Fruit fly (Drosophila melanogaster) whole organism, embryonic: ENCODE measurements around the gene CG13690.

Experiments
- B-H1 ChIP-seq: fragments of 200-800 bp; sonication (Bioruptor generic); IDR thresholded peaks from 3 replicates; pipeline ENCODE4 v1.3.6; 2022; ENCODE audit warnings: missing biosample characterization, missing genetic modification characterization
- C15 ChIP-seq: fragments of 200-800 bp; sonication (Bioruptor generic); IDR thresholded peaks from 3 replicates; pipeline ENCODE4 v1.3.6; 2022; ENCODE audit warnings: missing biosample characterization, missing genetic modification characterization
- CG10147 ChIP-seq: fragments of 200-800 bp; sonication (Bioruptor generic); optimal IDR thresholded peaks from 2 replicates; lab custom pipeline; 2019; ENCODE audit warnings: missing biosample characterization, mild to moderate bottlenecking, missing genetic modification characterization, moderate library complexity
- CG1024 ChIP-seq: fragments of 200-800 bp; sonication (Bioruptor generic); IDR thresholded peaks from 2 replicates; pipeline ENCODE4 v1.3.6; 2022; ENCODE audit warnings: missing biosample characterization, missing genetic modification characterization
- CG10565 ChIP-seq: fragments of 200-800 bp; sonication (Bioruptor generic); optimal IDR thresholded peaks from 3 replicates; lab custom pipeline; 2016; ENCODE audit warnings: missing biosample characterization, mild to moderate bottlenecking, missing genetic modification characterization
- CG10979 ChIP-seq: fragments of 200-800 bp; sonication (Bioruptor generic); optimal IDR thresholded peaks from 2 replicates; lab custom pipeline; 2018; ENCODE audit warnings: missing biosample characterization, mild to moderate bottlenecking, missing genetic modification characterization, moderate library complexity
- CG11504 ChIP-seq: fragments of 200-800 bp; sonication (Bioruptor generic); optimal IDR thresholded peaks from 3 replicates; lab custom pipeline; 2019; ENCODE audit warnings: missing biosample characterization, mild to moderate bottlenecking, missing genetic modification characterization, moderate library complexity
- CG12236 ChIP-seq: fragments of 200-800 bp; sonication (Bioruptor generic); optimal IDR thresholded peaks from 2 replicates; lab custom pipeline; 2016; ENCODE audit warnings: missing biosample characterization, missing genetic modification characterization
- CG12299 ChIP-seq: fragments of 200-800 bp; sonication (Bioruptor generic); optimal IDR thresholded peaks from 2 replicates; lab custom pipeline; 2018; ENCODE audit warnings: missing biosample characterization, mild to moderate bottlenecking, missing genetic modification characterization
- CG15269 ChIP-seq: fragments of 200-800 bp; sonication (Bioruptor generic); optimal IDR thresholded peaks from 2 replicates; lab custom pipeline; 2018; ENCODE audit warnings: missing biosample characterization, mild to moderate bottlenecking, missing genetic modification characterization, moderate library complexity
- CG15696 ChIP-seq: fragments of 200-800 bp; sonication (Bioruptor generic); optimal IDR thresholded peaks from 2 replicates; lab custom pipeline; 2019; ENCODE audit warnings: missing biosample characterization, mild to moderate bottlenecking, missing genetic modification characterization, moderate library complexity
- CG1647 ChIP-seq: fragments of 200-800 bp; sonication (Bioruptor generic); optimal IDR thresholded peaks from 3 replicates; lab custom pipeline; 2016; ENCODE audit warnings: missing biosample characterization, missing genetic modification characterization
- CG17328 ChIP-seq: fragments of 200-800 bp; sonication (Bioruptor generic); IDR thresholded peaks from 2 replicates; pipeline ENCODE4 v1.3.6; 2022; ENCODE audit warnings: missing biosample characterization, missing genetic modification characterization
- CG31388 ChIP-seq: fragments of 200-800 bp; sonication (Bioruptor generic); optimal IDR thresholded peaks from 2 replicates; lab custom pipeline; 2016; ENCODE audit warnings: missing biosample characterization, missing genetic modification characterization
- CG3281 ChIP-seq: fragments of 200-800 bp; sonication (Bioruptor generic); optimal IDR thresholded peaks from 3 replicates; lab custom pipeline; 2017; ENCODE audit warnings: missing biosample characterization, mild to moderate bottlenecking, missing genetic modification characterization
- CG3847 ChIP-seq: fragments of 200-800 bp; sonication (Bioruptor generic); IDR thresholded peaks from 2 replicates; pipeline ENCODE4 v1.3.6; 2022; ENCODE audit warnings: missing biosample characterization, missing genetic modification characterization
- CG6683 ChIP-seq: fragments of 200-800 bp; sonication (Bioruptor generic); optimal IDR thresholded peaks from 2 replicates; lab custom pipeline; 2017; ENCODE audit warnings: missing biosample characterization, mild to moderate bottlenecking, missing genetic modification characterization, missing genetic modification reagents
- CG6854 ChIP-seq: fragments of 200-800 bp; sonication (Bioruptor generic); optimal IDR thresholded peaks from 3 replicates; lab custom pipeline; 2017; ENCODE audit warnings: missing biosample characterization, mild to moderate bottlenecking, missing genetic modification characterization
- CG7786 ChIP-seq: fragments of 200-800 bp; sonication (Bioruptor generic); optimal IDR thresholded peaks from 2 replicates; lab custom pipeline; 2016; ENCODE audit warnings: missing biosample characterization, missing genetic modification characterization
- CG7839 ChIP-seq: fragments of 200-800 bp; sonication (Bioruptor generic); optimal IDR thresholded peaks from 3 replicates; lab custom pipeline; 2018; ENCODE audit warnings: missing biosample characterization, mild to moderate bottlenecking, missing genetic modification characterization, moderate library complexity
- CG9817 ChIP-seq: fragments of 200-800 bp; sonication (Bioruptor generic); optimal IDR thresholded peaks from 2 replicates; lab custom pipeline; 2018; ENCODE audit warnings: missing biosample characterization, mild to moderate bottlenecking, missing genetic modification characterization, moderate library complexity
- CkIIα-i1 ChIP-seq: fragments of 200-800 bp; sonication (Bioruptor generic); IDR thresholded peaks from 2 replicates; pipeline ENCODE4 v1.3.6; 2022; ENCODE audit warnings: missing biosample characterization, missing genetic modification characterization
- CoRest ChIP-seq: fragments of 200-800 bp; sonication (Bioruptor generic); optimal IDR thresholded peaks from 3 replicates; lab custom pipeline; 2018; ENCODE audit warnings: missing biosample characterization, mild to moderate bottlenecking, missing genetic modification characterization, moderate library complexity
- D19A ChIP-seq: fragments of 200-800 bp; optimal IDR thresholded peaks from 3 replicates; lab custom pipeline; 2019; ENCODE audit warnings: missing biosample characterization, mild to moderate bottlenecking, missing genetic modification characterization, moderate library complexity
- Deaf1 ChIP-seq: fragments of 200-800 bp; optimal IDR thresholded peaks from 3 replicates; lab custom pipeline; 2019; ENCODE audit warnings: missing biosample characterization, mild to moderate bottlenecking, missing genetic modification characterization, moderate library complexity
- Elba2 ChIP-seq: fragments of 200-800 bp; sonication (Bioruptor generic); optimal IDR thresholded peaks from 3 replicates; lab custom pipeline; 2016; ENCODE audit warnings: missing biosample characterization, missing genetic modification characterization
- GATAe ChIP-seq: fragments of 200-800 bp; sonication (Bioruptor generic); conservative IDR thresholded peaks from 2 replicates; pipeline ENCODE4 v1.3.6; 2022; ENCODE audit warnings: missing biosample characterization, missing genetic modification characterization
- Gug ChIP-seq: fragments of 200-800 bp; sonication (Bioruptor generic); IDR thresholded peaks from 4 replicates; pipeline ENCODE4 v1.3.6; 2022; ENCODE audit warnings: missing biosample characterization, missing genetic modification characterization
- Hr3 ChIP-seq: fragments of 200-800 bp; sonication (Bioruptor generic); optimal IDR thresholded peaks from 3 replicates; lab custom pipeline; 2016; ENCODE audit warnings: missing biosample characterization, missing genetic modification characterization
- Max ChIP-seq: fragments of 200-800 bp; sonication (Bioruptor generic); optimal IDR thresholded peaks from 2 replicates; lab custom pipeline; 2016; ENCODE audit warnings: missing biosample characterization, mild to moderate bottlenecking, missing genetic modification characterization
- Meics ChIP-seq: fragments of 200-800 bp; sonication (Bioruptor generic); optimal IDR thresholded peaks from 2 replicates; lab custom pipeline; 2017; ENCODE audit warnings: missing biosample characterization, mild to moderate bottlenecking, missing genetic modification characterization
- Neu2 ChIP-seq: fragments of 200-800 bp; sonication (Bioruptor generic); optimal IDR thresholded peaks from 3 replicates; lab custom pipeline; 2016; ENCODE audit warnings: missing biosample characterization, missing genetic modification characterization, borderline replicate concordance
- Optix ChIP-seq: fragments of 200-800 bp; sonication (Bioruptor generic); IDR thresholded peaks from 3 replicates; pipeline ENCODE4 v1.3.6; 2022; ENCODE audit warnings: missing biosample characterization, missing genetic modification characterization
- Pdp1 ChIP-seq, 2 experiments: fragments of 200-800 bp; sonication (Bioruptor generic); optimal IDR thresholded peaks; 3 replicates each; lab custom pipeline; 2016; ENCODE audit warnings: missing biosample characterization in 2 of 2, missing genetic modification characterization in 2 of 2, mild to moderate bottlenecking in 1 of 2, moderate library complexity in 1 of 2
- Rfx ChIP-seq: fragments of 200-800 bp; sonication (Bioruptor generic); IDR thresholded peaks from 2 replicates; pipeline ENCODE4 v1.3.6; 2022; ENCODE audit warnings: missing biosample characterization, missing genetic modification characterization
- Sin3A ChIP-seq: fragments of >200 bp; optimal IDR thresholded peaks from 2 replicates; lab custom pipeline; 2018
- Sry-δ ChIP-seq: fragments of 200-800 bp; sonication (Bioruptor generic); optimal IDR thresholded peaks from 2 replicates; lab custom pipeline; 2016; ENCODE audit warnings: missing biosample characterization, missing genetic modification characterization
- abd-A ChIP-seq: fragments of 200-800 bp; sonication (Bioruptor generic); optimal IDR thresholded peaks from 3 replicates; lab custom pipeline; 2019; ENCODE audit warnings: missing biosample characterization, mild to moderate bottlenecking, missing genetic modification characterization, moderate library complexity
- esg ChIP-seq: fragments of 200-800 bp; sonication (Bioruptor generic); conservative IDR thresholded peaks from 2 replicates; pipeline ENCODE4 v1.3.6; 2022; ENCODE audit warnings: missing biosample characterization, missing genetic modification characterization
- gt ChIP-seq: fragments of 200-800 bp; sonication (Bioruptor generic); IDR thresholded peaks from 2 replicates; pipeline ENCODE4 v1.3.6; 2022; ENCODE audit warnings: missing biosample characterization, missing genetic modification characterization
- hkb ChIP-seq, 2 experiments: fragments of 200-800 bp in 1 of 2; fragments of >200 bp in 1 of 2; sonication (Bioruptor generic) in 1 of 2; IDR thresholded peaks in 1 of 2; optimal IDR thresholded peaks in 1 of 2; 2 replicates each; pipeline versions ENCODE4 v1.3.6 to Lab custom; 2017 to 2022; ENCODE audit warnings: missing biosample characterization in 1 of 2, missing genetic modification characterization in 1 of 2
- insv ChIP-seq, 2 experiments: fragments of 200-800 bp; sonication (Bioruptor generic); optimal IDR thresholded peaks; 3 replicates each; lab custom pipeline; 2016 to 2018; ENCODE audit warnings: missing biosample characterization in 2 of 2, missing genetic modification characterization in 2 of 2
- lilli ChIP-seq: fragments of 200-800 bp; sonication (Bioruptor generic); optimal IDR thresholded peaks from 3 replicates; lab custom pipeline; 2016; ENCODE audit warnings: missing biosample characterization, missing genetic modification characterization
- slbo ChIP-seq: fragments of 200-800 bp; sonication (Bioruptor generic); IDR thresholded peaks from 2 replicates; pipeline ENCODE4 v1.3.6; 2022; ENCODE audit warnings: missing biosample characterization, missing genetic modification characterization
- tll ChIP-seq, 2 experiments: fragments of 200-800 bp in 1 of 2; fragments of >200 bp in 1 of 2; sonication (Bioruptor generic) in 1 of 2; optimal IDR thresholded peaks; 2 replicates each; lab custom pipeline; 2017 to 2019; ENCODE audit warnings: missing biosample characterization in 2 of 2, missing genetic modification characterization in 2 of 2, mild to moderate bottlenecking in 1 of 2, moderate library complexity in 1 of 2
- tx ChIP-seq: fragments of 200-800 bp; sonication (Bioruptor generic); optimal IDR thresholded peaks from 2 replicates; lab custom pipeline; 2016; ENCODE audit warnings: missing biosample characterization, missing genetic modification characterization
- wdn ChIP-seq: fragments of 200-800 bp; sonication (Bioruptor generic); IDR thresholded peaks from 2 replicates; pipeline ENCODE4 v1.3.6; 2022; ENCODE audit warnings: missing biosample characterization, missing genetic modification characterization
- yki ChIP-seq: fragments of >200 bp; optimal IDR thresholded peaks from 3 replicates; lab custom pipeline; 2018
- zf30C ChIP-seq: fragments of 200-800 bp; sonication (Bioruptor generic); optimal IDR thresholded peaks from 3 replicates; lab custom pipeline; 2018; ENCODE audit warnings: missing biosample characterization, mild to moderate bottlenecking, missing genetic modification characterization

CG13690 gene

DNA sequence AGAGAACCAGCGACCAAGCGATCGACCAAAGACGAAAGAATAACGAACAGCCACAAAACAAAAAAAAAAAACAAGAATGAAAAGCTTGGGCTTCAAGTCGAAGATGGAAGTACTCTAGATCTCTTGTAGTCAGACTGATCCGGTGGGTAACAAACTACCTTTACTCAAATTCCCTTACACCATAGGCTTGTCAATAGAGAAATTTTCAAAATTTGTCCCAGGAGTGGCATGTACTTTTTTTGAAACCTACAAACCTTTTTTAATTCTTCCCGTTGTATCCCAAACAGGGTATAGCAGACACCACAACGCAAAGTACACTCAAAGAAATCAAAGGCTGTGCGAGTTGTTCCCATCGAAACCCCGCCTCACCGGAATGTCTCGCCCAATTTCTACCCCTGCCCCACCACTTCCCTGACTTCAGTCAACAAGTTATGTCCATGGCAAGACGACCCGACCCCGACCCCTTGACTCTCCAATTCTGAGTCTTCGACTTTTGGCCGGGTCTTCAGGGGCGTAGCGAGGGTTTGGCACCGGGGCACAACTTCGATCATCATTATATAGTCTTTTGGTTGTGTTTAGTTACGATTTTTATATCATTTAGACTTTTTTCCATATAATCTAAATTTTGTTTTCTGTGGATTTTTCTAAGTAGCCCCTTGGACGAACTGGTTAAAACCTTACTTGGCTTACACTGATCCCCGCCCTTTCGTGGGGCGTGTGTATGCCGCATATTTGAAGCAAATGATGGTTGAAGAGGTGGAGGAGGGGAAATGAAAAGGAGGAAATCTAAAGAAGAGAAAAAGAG, 10.4 kb upstream of the CG13690 start (continued):
- TF ChIP-seq CG10979 (tag; lab: Kevin White, UChicago) (peak; percentile 72), CG9817 (no peak), Sry-δ (GFP tag; lab: Kevin White, UChicago) (no peak), gt (GFP tag; lab: Robert Waterston, UW) (0 out of 2 replicates have a peak, but pooled peaks have one; percentile 23), CG6683 (GFP tag; lab: Kevin White, UChicago) (no peak), C15 (no peak), GATAe (GFP tag; lab: Robert Waterston, UW) (no peak), tx (GFP tag; lab: Kevin White, UChicago) (peak; percentile 31), B-H1 (GFP tag; lab: Robert Waterston, UW) (no peak), CG7786 (GFP tag; lab: Kevin White, UChicago) (peak; percentile 63), esg (GFP tag; lab: Robert Waterston, UW) (no peak), yki (lab: Kevin White, UChicago) (no peak), Hr3 (peak; percentile 14), CoRest (tag; lab: Kevin White, UChicago) (peak; percentile 42), Elba2 (GFP tag; lab: Kevin White, UChicago) (no peak), hkb (optimal IDR thresholded peaks at IDR 0.05; lab: Kevin White, UChicago) (no peak), hkb (GFP tag; IDR thresholded peaks at IDR 0.05; lab: Robert Waterston, UW) (0 out of 2 replicates have a peak, but pooled peaks have one; percentile 46), lilli (GFP tag; lab: Kevin White, UChicago) (peak; percentile 70), CG1647 (no peak), Meics (GFP tag; lab: Kevin White, UChicago) (peak; percentile 39), CG3281 (GFP tag; lab: Kevin White, UChicago) (peak; percentile 47), CG7839 (tag; lab: Kevin White, UChicago) (peak; percentile 55), Rfx (peak; percentile 64; the same call in 1 of the 2 replicates), CG12299 (tag; lab: Kevin White, UChicago) (peak; percentile 5), CG15696 (tag; lab: Kevin White, UChicago) (peak; percentile 27), Pdp1 (GFP tag; optimal IDR thresholded peaks at IDR 0.05; lab: Kevin White, UChicago) (peak; percentile 61 to 64), abd-A (no peak), wdn (GFP tag; lab: Robert Waterston, UW) (no peak), tll (GFP tag; optimal IDR thresholded peaks at IDR 0.05; lab: Kevin White, UChicago) (no peak), Gug (GFP tag; lab: Robert Waterston, UW) (peak; percentile 61), CG6854 (GFP tag; lab: Kevin White, UChicago) (peak; percentile 6), CG1024 (GFP tag; lab: Robert Waterston, UW) (no peak), CkIIα-i1 (GFP tag; lab: Robert Waterston, UW) (no peak), CG10147 (GFP tag; lab: Kevin White, UChicago) (no peak), zf30C (peak; percentile 61), Optix (GFP tag; lab: Robert Waterston, UW) (no peak), slbo (peak; percentile 66), CG31388 (no peak), CG15269 (no peak), Sin3A (lab: Kevin White, UChicago) (no peak), Max (GFP tag; lab: Kevin White, UChicago) (peak; percentile 44), CG12236 (GFP tag; lab: Kevin White, UChicago) (no peak), Neu2 (GFP tag; lab: Kevin White, UChicago) (no peak), CG3847 (no peak), CG11504 (tag; lab: Kevin White, UChicago) (peak; percentile 40), CG17328 (GFP tag; lab: Robert Waterston, UW) (peak; percentile 55), insv (GFP tag; optimal IDR thresholded peaks at IDR 0.05; lab: Kevin White, UChicago) (no peak), D19A (peak; percentile 93), CG10565 (no peak), Deaf1 (tag; lab: Kevin White, UChicago) (no peak)
